Worm (Caenorhabditis elegans) whole organism, L4 larva: Measurements from ENCODE around the gene mrp-4.

Source experiments
- F26F4.8 ChIP-seq: fragments of 200-800 bp; sonication (Bioruptor generic); conservative IDR thresholded peaks from 2 replicates; pipeline ENCODE4 v1.3.6; 2022; ENCODE audit warnings: missing genetic modification characterization, missing compliant biosample characterization
- F37D6.2 ChIP-seq: sonication (generic microtip); optimal IDR thresholded peaks from 2 replicates; lab custom pipeline; 2016; ENCODE audit warnings: mild to moderate bottlenecking, missing genetic modification characterization, missing compliant biosample characterization
- F44E2.7 ChIP-seq: fragments of 200-800 bp; sonication (Bioruptor generic); IDR thresholded peaks from 2 replicates; pipeline ENCODE4 v2.1.2; 2022; ENCODE audit warnings: missing genetic modification characterization, missing compliant biosample characterization
- T26A8.4 ChIP-seq: fragments of 200-800 bp; sonication (Bioruptor generic); IDR thresholded peaks from 2 replicates; pipeline ENCODE4 v1.3.6; 2022; ENCODE audit warnings: missing genetic modification characterization, missing compliant biosample characterization
- ZK546.5 ChIP-seq, 2 experiments: sonication (generic microtip); optimal IDR thresholded peaks; 2 replicates each; lab custom pipeline; 2017; ENCODE audit warnings: missing biosample characterization in 2 of 2, missing genetic modification characterization in 2 of 2
- aly-2 ChIP-seq: sonication (generic microtip); optimal IDR thresholded peaks from 2 replicates; lab custom pipeline; 2018; ENCODE audit warnings: missing biosample characterization, missing genetic modification characterization
- attf-4 ChIP-seq: sonication (generic microtip); optimal IDR thresholded peaks from 3 replicates; lab custom pipeline; 2017; ENCODE audit warnings: missing biosample characterization, missing genetic modification characterization
- ceh-20 ChIP-seq: fragments of 200-800 bp; sonication (Bioruptor generic); IDR thresholded peaks from 2 replicates; pipeline ENCODE4 v1.3.6; 2022; ENCODE audit warnings: missing genetic modification reagents, missing genetic modification characterization, missing compliant biosample characterization
- ceh-28 ChIP-seq: fragments of 150-350 bp; optimal IDR thresholded peaks from 2 replicates; lab custom pipeline; 2014; ENCODE audit warnings: missing biosample characterization, missing genetic modification reagents, missing genetic modification characterization
- ceh-44 ChIP-seq: fragments of 200-800 bp; sonication (Bioruptor generic); IDR thresholded peaks from 2 replicates; pipeline ENCODE4 v1.3.6; 2022; ENCODE audit warnings: missing genetic modification reagents, missing genetic modification characterization, missing compliant biosample characterization
- ces-1 ChIP-seq: fragments of 150-350 bp; sonication (generic microtip); optimal IDR thresholded peaks from 4 replicates; lab custom pipeline; 2014; ENCODE audit warnings: missing biosample characterization, missing genetic modification reagents, missing genetic modification characterization
- ctbp-1 ChIP-seq: fragments of 200-800 bp; sonication (Bioruptor generic); IDR thresholded peaks from 2 replicates; pipeline ENCODE4 v1.3.6; 2022; ENCODE audit warnings: missing genetic modification reagents, missing genetic modification characterization, missing compliant biosample characterization
- daf-16 ChIP-seq, 3 experiments: sonication (generic microtip); optimal IDR thresholded peaks; 2 replicates each; lab custom pipeline; 2016 to 2017; ENCODE audit warnings: missing genetic modification characterization in 3 of 3, missing genetic modification reagents in 3 of 3, mild to moderate bottlenecking in 2 of 3, missing compliant biosample characterization in 2 of 3, missing biosample characterization in 1 of 3, moderate library complexity in 1 of 3
- dmd-8 ChIP-seq: fragments of 200-800 bp; sonication (Bioruptor generic); IDR thresholded peaks from 2 replicates; pipeline ENCODE4 v1.3.6; 2022; ENCODE audit warnings: missing genetic modification characterization, missing compliant biosample characterization
- duxl-1 ChIP-seq: sonication (generic microtip); optimal IDR thresholded peaks from 2 replicates; lab custom pipeline; 2016; ENCODE audit warnings: mild to moderate bottlenecking, missing genetic modification characterization, moderate library complexity, missing compliant biosample characterization; ENCODE audit not compliant: poor library complexity
- egl-27 ChIP-seq: sonication (generic microtip); optimal IDR thresholded peaks from 3 replicates; lab custom pipeline; 2017; ENCODE audit warnings: missing biosample characterization, missing genetic modification reagents, missing genetic modification characterization
- fkh-10 ChIP-seq: fragments of 150-350 bp; optimal IDR thresholded peaks from 2 replicates; lab custom pipeline; 2014; ENCODE audit warnings: missing biosample characterization, missing genetic modification reagents, missing genetic modification characterization
- fos-1 ChIP-seq: fragments of 150-350 bp; optimal IDR thresholded peaks from 2 replicates; lab custom pipeline; 2014; ENCODE audit warnings: missing biosample characterization, missing genetic modification characterization
- gei-8 ChIP-seq: fragments of 200-800 bp; sonication (Bioruptor generic); optimal IDR thresholded peaks from 2 replicates; lab custom pipeline; 2018; ENCODE audit warnings: mild to moderate bottlenecking, missing genetic modification characterization, missing compliant biosample characterization
- hlh-11 ChIP-seq: fragments of 200-800 bp; sonication (Bioruptor generic); optimal IDR thresholded peaks from 2 replicates; lab custom pipeline; 2018; ENCODE audit warnings: mild to moderate bottlenecking, missing genetic modification characterization, missing compliant biosample characterization
- hmg-1.1 ChIP-seq: fragments of 200-800 bp; sonication (Bioruptor generic); IDR thresholded peaks from 2 replicates; pipeline ENCODE4 v1.3.6; 2022; ENCODE audit warnings: missing genetic modification reagents, missing genetic modification characterization, missing compliant biosample characterization
- lin-39 ChIP-seq: fragments of 150-350 bp; optimal IDR thresholded peaks from 2 replicates; lab custom pipeline; 2014; ENCODE audit warnings: missing biosample characterization, missing genetic modification reagents, missing genetic modification characterization
- lsy-2 ChIP-seq, 2 experiments: fragments of 150-350 bp in 1 of 2; sonication (generic microtip) in 1 of 2; optimal IDR thresholded peaks; 2 replicates each; lab custom pipeline; 2014 to 2017; ENCODE audit warnings: missing biosample characterization in 2 of 2, missing genetic modification characterization in 2 of 2
- madf-5 ChIP-seq, 2 experiments: fragments of 200-800 bp; sonication (Bioruptor generic); IDR thresholded peaks; 2 replicates each; pipeline ENCODE4 v1.3.6; 2022; ENCODE audit warnings: missing compliant biosample characterization in 2 of 2, missing genetic modification characterization in 2 of 2
- mdt-29 ChIP-seq: fragments of 200-800 bp; sonication (Bioruptor generic); IDR thresholded peaks from 2 replicates; pipeline ENCODE4 v1.3.6; 2022; ENCODE audit warnings: missing genetic modification reagents, missing genetic modification characterization, missing compliant biosample characterization
- nhr-102 ChIP-seq: sonication (generic microtip); optimal IDR thresholded peaks from 2 replicates; lab custom pipeline; 2016; ENCODE audit warnings: mild to moderate bottlenecking, missing genetic modification characterization, moderate library complexity, missing compliant biosample characterization
- nhr-11 ChIP-seq: fragments of 150-350 bp; optimal IDR thresholded peaks from 2 replicates; lab custom pipeline; 2014; ENCODE audit warnings: missing biosample characterization, missing genetic modification characterization
- nhr-111 ChIP-seq: fragments of 200-800 bp; sonication (Bioruptor generic); optimal IDR thresholded peaks from 2 replicates; lab custom pipeline; 2018; ENCODE audit warnings: mild to moderate bottlenecking, missing genetic modification characterization, missing compliant biosample characterization
- nhr-28 ChIP-seq: fragments of 150-350 bp; optimal IDR thresholded peaks from 2 replicates; lab custom pipeline; 2014; ENCODE audit warnings: missing biosample characterization, missing genetic modification characterization
- nhr-41 ChIP-seq: fragments of 200-800 bp; sonication (Bioruptor generic); IDR thresholded peaks from 2 replicates; pipeline ENCODE4 v1.3.6; 2022; ENCODE audit warnings: missing genetic modification reagents, missing genetic modification characterization, missing compliant biosample characterization
- nhr-6 ChIP-seq: fragments of 150-350 bp; optimal IDR thresholded peaks from 2 replicates; lab custom pipeline; 2014; ENCODE audit warnings: missing biosample characterization, missing genetic modification characterization
- php-3 ChIP-seq: fragments of 200-800 bp; sonication (Bioruptor generic); IDR thresholded peaks from 2 replicates; pipeline ENCODE4 v1.3.6; 2022; ENCODE audit warnings: missing genetic modification reagents, missing genetic modification characterization, missing compliant biosample characterization
- pqm-1 ChIP-seq: sonication (generic microtip); optimal IDR thresholded peaks from 2 replicates; lab custom pipeline; 2017; ENCODE audit warnings: missing biosample characterization, missing genetic modification characterization
- rbr-2 ChIP-seq: sonication (generic microtip); optimal IDR thresholded peaks from 2 replicates; lab custom pipeline; 2016; ENCODE audit warnings: missing genotype, missing genetic modification characterization, missing compliant biosample characterization
- skn-1 ChIP-seq: fragments of 150-350 bp; optimal IDR thresholded peaks from 2 replicates; lab custom pipeline; 2014; ENCODE audit warnings: missing biosample characterization, missing genetic modification characterization
- tra-1 ChIP-seq: fragments of 200-800 bp; sonication (Bioruptor generic); IDR thresholded peaks from 2 replicates; pipeline ENCODE4 v1.3.6; 2022; ENCODE audit warnings: missing genetic modification reagents, missing genetic modification characterization, missing compliant biosample characterization
- zag-1 ChIP-seq: fragments of 150-350 bp; optimal IDR thresholded peaks from 2 replicates; lab custom pipeline; 2014; ENCODE audit warnings: missing biosample characterization, missing genetic modification characterization
- zfp-3 ChIP-seq: fragments of 200-800 bp; sonication (Bioruptor generic); conservative IDR thresholded peaks from 2 replicates; pipeline ENCODE4 v1.3.6; 2022; ENCODE audit warnings: missing genetic modification reagents, missing genetic modification characterization, missing compliant biosample characterization
- zip-11 ChIP-seq: fragments of 200-800 bp; sonication (Bioruptor generic); IDR thresholded peaks from 2 replicates; pipeline ENCODE4 v1.3.6; 2022; ENCODE audit warnings: missing genetic modification characterization, missing compliant biosample characterization
- ztf-11 ChIP-seq: fragments of 150-350 bp; optimal IDR thresholded peaks from 2 replicates; lab custom pipeline; 2014; ENCODE audit warnings: missing biosample characterization, missing genetic modification characterization

mrp-4 gene

ce11 chrX:9862916-9863624 is 21.0 kb upstream of the mrp-4 start, which contains the start of the genes gst-36 and R07B1.5 (continued):
- TF ChIP-seq duxl-1 (no peak), lin-39 (no peak), rbr-2 (tag; lab: Kevin White, UChicago) (no peak), pqm-1 (peak; percentile 7), hmg-1.1 (GFP tag; lab: Robert Waterston, UW) (no peak), nhr-11 (tag; lab: Kevin White, UChicago) (no peak), madf-5 (GFP tag; IDR thresholded peaks at IDR 0.05; lab: Robert Waterston, UW) (no peak), egl-27 (tag; lab: Kevin White, UChicago) (no peak), ztf-11 (tag; lab: Kevin White, UChicago) (no peak), daf-16 (GFP tag; optimal IDR thresholded peaks at IDR 0.05; lab: Kevin White, UChicago) (no peak), daf-16 (tag; optimal IDR thresholded peaks at IDR 0.05; lab: Kevin White, UChicago) (peak; percentile 80), lsy-2 (tag; optimal IDR thresholded peaks at IDR 0.05; lab: Kevin White, UChicago) (no peak), hlh-11 (tag; lab: Kevin White, UChicago) (peak; percentile 45), ceh-44 (GFP tag; lab: Robert Waterston, UW) (no peak), dmd-8 (GFP tag; lab: Robert Waterston, UW) (no peak), ceh-20 (GFP tag; lab: Robert Waterston, UW) (no peak), gei-8 (GFP tag; lab: Kevin White, UChicago) (no peak), F44E2.7 (GFP tag; lab: Robert Waterston, UW) (no peak), nhr-28 (tag; lab: Kevin White, UChicago) (peak; percentile 52)

DNA sequence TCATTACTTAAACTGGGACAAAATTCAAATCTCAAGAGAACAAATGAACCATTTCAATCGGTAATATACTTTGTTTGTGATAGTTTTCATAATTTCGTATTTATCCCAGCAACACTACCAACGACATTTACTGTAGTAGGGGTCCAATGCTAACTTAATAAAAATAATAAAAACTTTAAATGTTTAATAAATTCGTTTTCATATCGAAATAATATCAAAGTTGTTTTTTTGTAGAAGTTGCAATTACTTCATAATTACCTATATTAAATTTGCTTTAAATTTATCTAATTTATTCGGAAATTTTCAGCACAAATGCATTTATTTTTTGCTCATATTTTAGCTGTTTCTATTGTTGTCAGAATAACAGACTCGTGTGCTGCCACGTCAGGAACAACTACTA is 17.7 kb upstream of the mrp-4 start, which contains the start of gene R07B1.6:
R07B1.6 (plus strand) TSS at position 301 of the 400 bp plus-strand sequence.
- no peak for TF ChIP-seq tra-1 (GFP tag; lab: Robert Waterston, UW)
- TF ChIP-seq aly-2 (tag; lab: Kevin White, UChicago), result no peak
- no peak for TF ChIP-seq nhr-41
- no peak for TF ChIP-seq php-3
- no peak for TF ChIP-seq zag-1 (tag; lab: Kevin White, UChicago)
- TF ChIP-seq rbr-2 (tag; lab: Kevin White, UChicago), result no peak
- TF ChIP-seq nhr-111 (GFP tag; lab: Kevin White, UChicago), result no peak
- TF ChIP-seq fkh-10 (GFP tag; lab: Kevin White, UChicago), result no peak
- no peak for TF ChIP-seq ZK546.5 (tag; optimal IDR thresholded peaks at IDR 0.05; lab: Kevin White, UChicago)
- TF ChIP-seq ctbp-1 (GFP tag; lab: Robert Waterston, UW), result no peak
- TF ChIP-seq zip-11 (GFP tag; lab: Robert Waterston, UW), result no peak
- TF ChIP-seq nhr-102 (tag; lab: Kevin White, UChicago), result no peak
- no peak for TF ChIP-seq hlh-11 (tag; lab: Kevin White, UChicago)
- TF ChIP-seq attf-4 (tag; lab: Kevin White, UChicago), result no peak
- TF ChIP-seq ces-1 (GFP tag; lab: Kevin White, UChicago), result no peak
- TF ChIP-seq F26F4.8 (GFP tag; lab: Robert Waterston, UW), result no peak
- no peak for TF ChIP-seq T26A8.4 (GFP tag; lab: Robert Waterston, UW)
- no peak for TF ChIP-seq nhr-28 (tag; lab: Kevin White, UChicago)
- no peak for TF ChIP-seq lsy-2 (tag; optimal IDR thresholded peaks at IDR 0.05; lab: Kevin White, UChicago)
- TF ChIP-seq, all 104 proteins: peak for 0

ce11 chrX:9868820-9869219 is 15.3 kb upstream of the mrp-4 start, which contains the start of gene R07B1.7:
TSS of gene R07B1.7 (plus strand) at chrX:9869120.
- TF ChIP-seq zag-1 (tag; lab: Kevin White, UChicago) (no peak), attf-4 (tag; lab: Kevin White, UChicago) (no peak), skn-1 (tag; lab: Kevin White, UChicago) (no peak)

- TF ChIP-seq fos-1 (no peak), F37D6.2 (tag; lab: Kevin White, UChicago) (no peak), rbr-2 (tag; lab: Kevin White, UChicago) (no peak), nhr-6 (no peak), mdt-29 (GFP tag; lab: Robert Waterston, UW) (no peak), ceh-28 (tag; lab: Kevin White, UChicago) (no peak), nhr-41 (no peak), zfp-3 (GFP tag; lab: Robert Waterston, UW) (no peak)
- TF ChIP-seq, all 104 proteins: peak for 0
Measured at ce11 chrX:9869522-9869921, 14.6 kb upstream of the mrp-4 start, which contains the start of gene R07B1.13. TSS of gene R07B1.13 (plus strand) at chrX:9869822.
